Fruit fly (Drosophila melanogaster) Kc167 (cell line): ENCODE data around the gene CG5641.
"Not testable (repeated sequence)": the region's sequence is repeated elsewhere in the genome, so short reads cannot be mapped to it uniquely, and the experiment has no call there.

Experiments
- Myc ChIP-seq: fragments of >200 bp; optimal IDR thresholded peaks from 2 replicates; lab custom pipeline; 2017; ENCODE audit warnings: missing external identifiers
- Sin3A ChIP-seq: fragments of >200 bp; optimal IDR thresholded peaks from 2 replicates; lab custom pipeline; 2018; ENCODE audit warnings: missing external identifiers
- h ChIP-seq: fragments of >200 bp; optimal IDR thresholded peaks from 3 replicates; lab custom pipeline; 2018; ENCODE audit warnings: missing external identifiers
- insv ChIP-seq: fragments of >200 bp; optimal IDR thresholded peaks from 3 replicates; lab custom pipeline; 2018; ENCODE audit warnings: missing external identifiers
- psq ChIP-seq: fragments of >200 bp; optimal IDR thresholded peaks from 2 replicates; lab custom pipeline; 2017; ENCODE audit warnings: missing external identifiers

DNA sequence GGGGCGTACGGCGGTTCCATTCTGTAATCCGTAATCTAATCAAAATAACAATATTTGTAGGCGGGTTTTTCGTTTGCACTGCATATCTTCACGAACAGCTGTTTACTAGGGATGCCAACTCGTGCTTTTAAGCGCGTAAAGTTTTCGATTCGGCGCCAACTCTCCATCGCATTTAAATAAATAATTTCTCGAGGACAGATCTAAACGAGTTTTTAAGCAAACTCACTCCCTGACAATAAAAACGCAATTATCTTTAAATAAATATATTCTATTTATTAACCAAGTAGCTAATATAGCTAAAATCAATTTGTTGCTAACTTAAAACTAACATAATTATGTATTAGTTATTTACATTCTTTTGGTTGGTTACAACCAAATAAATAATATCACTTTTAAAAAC lies 36.1 kb upstream of the CG5641 start, which contains the start of gene CG5608:
- TF ChIP-seq psq, Sin3A, Myc, insv, h (lab: Kevin White, UChicago): not testable (repeated sequence)
